Worm (Caenorhabditis elegans) whole organism, L2 larva: ENCODE results near the gene clec-265.

ENCODE experiments used
- F13H6.1 ChIP-seq: sonication (generic microtip); optimal IDR thresholded peaks from 2 replicates; lab custom pipeline; 2016; ENCODE audit warnings: missing genetic modification characterization, missing compliant biosample characterization
- ZK546.5 ChIP-seq: sonication (generic microtip); optimal IDR thresholded peaks from 2 replicates; lab custom pipeline; 2017; ENCODE audit warnings: missing biosample characterization, missing genetic modification characterization
- aly-2 ChIP-seq: fragments of 150-350 bp; optimal IDR thresholded peaks from 2 replicates; lab custom pipeline; 2014; ENCODE audit warnings: missing biosample characterization, missing genetic modification characterization
- fos-1 ChIP-seq: fragments of 150-350 bp; optimal IDR thresholded peaks from 2 replicates; lab custom pipeline; 2014; ENCODE audit warnings: missing biosample characterization, missing genetic modification characterization
- lsy-2 ChIP-seq, 2 experiments: fragments of 150-350 bp in 1 of 2; sonication (generic microtip) in 1 of 2; optimal IDR thresholded peaks; 2 replicates each; lab custom pipeline; 2014 to 2017; ENCODE audit warnings: missing biosample characterization in 2 of 2, missing genetic modification characterization in 2 of 2
- mab-5 ChIP-seq: fragments of 150-350 bp; optimal IDR thresholded peaks from 2 replicates; lab custom pipeline; 2014; ENCODE audit warnings: missing biosample characterization, missing genetic modification characterization
- mdl-1 ChIP-seq, 2 experiments: fragments of 150-350 bp in 1 of 2; sonication (generic microtip) in 1 of 2; optimal IDR thresholded peaks; 2 replicates each; lab custom pipeline; 2017; ENCODE audit warnings: missing biosample characterization in 2 of 2, missing genetic modification characterization in 2 of 2
- nhr-12 ChIP-seq: fragments of 150-350 bp; optimal IDR thresholded peaks from 2 replicates; lab custom pipeline; 2014; ENCODE audit warnings: missing biosample characterization, missing genetic modification characterization
- skn-1 ChIP-seq: sonication (generic microtip); optimal IDR thresholded peaks from 2 replicates; lab custom pipeline; 2017; ENCODE audit warnings: missing biosample characterization, missing genetic modification characterization
- unc-39 ChIP-seq: fragments of 150-350 bp; optimal IDR thresholded peaks from 2 replicates; lab custom pipeline; 2014; ENCODE audit warnings: missing biosample characterization, missing genetic modification characterization
- unc-62 ChIP-seq: fragments of 150-350 bp; optimal IDR thresholded peaks from 2 replicates; lab custom pipeline; 2014; ENCODE audit warnings: missing biosample characterization, missing genetic modification reagents, missing genetic modification characterization
- ztf-11 ChIP-seq: sonication (generic microtip); optimal IDR thresholded peaks from 2 replicates; lab custom pipeline; 2017; ENCODE audit warnings: missing biosample characterization, missing genetic modification characterization

DNA sequence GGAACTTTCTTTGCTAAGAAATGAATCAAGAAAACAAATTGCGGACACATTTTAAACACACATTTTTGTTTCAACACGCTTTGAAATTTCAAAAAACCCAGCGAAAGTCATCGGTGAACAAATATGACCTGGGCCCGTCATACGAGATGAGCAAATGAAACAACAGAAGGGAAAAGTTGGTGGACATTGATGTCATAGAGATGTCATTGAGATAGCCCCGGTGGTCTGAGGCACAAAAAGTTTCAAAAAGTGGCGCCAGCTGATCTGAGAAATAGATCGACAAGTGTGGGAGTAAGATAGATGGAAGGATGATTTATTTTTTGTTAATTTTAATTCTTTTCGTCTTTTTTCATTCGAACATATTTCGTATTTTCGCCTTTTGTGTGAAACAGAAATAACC, 17.1 kb downstream of the clec-265 start:
- TF ChIP-seq mdl-1 (tag; optimal IDR thresholded peaks at IDR 0.05; lab: Kevin White, UChicago) = no peak
- TF ChIP-seq unc-62 = no peak
- TF ChIP-seq ZK546.5 = no peak
- no peak for TF ChIP-seq skn-1
- no peak for TF ChIP-seq mab-5 (tag; lab: Kevin White, UChicago)
- TF ChIP-seq nhr-12 (tag; lab: Kevin White, UChicago) = no peak
- no peak for TF ChIP-seq unc-39 (tag; lab: Kevin White, UChicago)
- no peak for TF ChIP-seq fos-1 (tag; lab: Kevin White, UChicago)
- no peak for TF ChIP-seq aly-2
- no peak for TF ChIP-seq ztf-11 (tag; lab: Kevin White, UChicago)
- TF ChIP-seq lsy-2 (tag; optimal IDR thresholded peaks at IDR 0.05; lab: Kevin White, UChicago) = no peak
- TF ChIP-seq F13H6.1 (tag; lab: Kevin White, UChicago) = no peak
